Fruit fly (Drosophila melanogaster) whole organism, embryonic: ENCODE results near the gene CG31321.

Experiments
- CG15011 ChIP-seq: fragments of 200-800 bp; sonication (Bioruptor generic); optimal IDR thresholded peaks from 3 replicates; lab custom pipeline; 2018; ENCODE audit warnings: missing biosample characterization, mild to moderate bottlenecking, missing genetic modification characterization
- CG2202 ChIP-seq: fragments of 200-800 bp; sonication (Bioruptor generic); optimal IDR thresholded peaks from 2 replicates; lab custom pipeline; 2018; ENCODE audit warnings: missing biosample characterization, mild to moderate bottlenecking, missing genetic modification characterization
- CG33213 ChIP-seq: fragments of 200-800 bp; sonication (Bioruptor generic); optimal IDR thresholded peaks from 3 replicates; lab custom pipeline; 2016; ENCODE audit warnings: missing biosample characterization, missing genetic modification characterization
- CG3995 ChIP-seq: fragments of 200-800 bp; sonication (Bioruptor generic); optimal IDR thresholded peaks from 3 replicates; lab custom pipeline; 2016; ENCODE audit warnings: missing biosample characterization, missing genetic modification characterization
- Fer3 ChIP-seq: fragments of 200-800 bp; sonication (Bioruptor generic); optimal IDR thresholded peaks from 2 replicates; lab custom pipeline; 2018; ENCODE audit warnings: missing biosample characterization, mild to moderate bottlenecking, missing genetic modification characterization, moderate library complexity
- Gug ChIP-seq: fragments of 200-800 bp; sonication (Bioruptor generic); IDR thresholded peaks from 4 replicates; pipeline ENCODE4 v1.3.6; 2022; ENCODE audit warnings: missing biosample characterization, missing genetic modification characterization
- HLH3B ChIP-seq: fragments of 200-800 bp; sonication (Bioruptor generic); IDR thresholded peaks from 2 replicates; pipeline ENCODE4 v1.3.6; 2022; ENCODE audit warnings: missing biosample characterization, missing genetic modification characterization
- Lpt ChIP-seq: fragments of >200 bp; optimal IDR thresholded peaks from 2 replicates; lab custom pipeline; 2018; ENCODE audit warnings: missing biosample characterization, missing genetic modification characterization
- ara ChIP-seq: fragments of 200-800 bp; sonication (Bioruptor generic); IDR thresholded peaks from 2 replicates; pipeline ENCODE4 v1.3.6; 2022; ENCODE audit warnings: missing biosample characterization, missing genetic modification characterization
- ind ChIP-seq: fragments of 200-800 bp; sonication (Bioruptor generic); optimal IDR thresholded peaks from 3 replicates; lab custom pipeline; 2016; ENCODE audit warnings: missing biosample characterization, missing genetic modification characterization
- pb ChIP-seq: fragments of 200-800 bp; sonication (Bioruptor generic); optimal IDR thresholded peaks from 3 replicates; lab custom pipeline; 2016; ENCODE audit warnings: missing biosample characterization, missing genetic modification characterization

- TF ChIP-seq Lpt (GFP tag; lab: Kevin White, UChicago) (no peak), CG3995 (GFP tag; lab: Kevin White, UChicago) (no peak), Fer3 (tag; lab: Kevin White, UChicago) (no peak), CG15011 (GFP tag; lab: Kevin White, UChicago) (no peak), CG2202 (tag; lab: Kevin White, UChicago) (no peak), HLH3B (GFP tag; lab: Robert Waterston, UW) (no peak), ind (GFP tag; lab: Kevin White, UChicago) (no peak), Gug (no peak), pb (no peak), CG33213 (no peak), ara (GFP tag; lab: Robert Waterston, UW) (no peak)
Measured at dm6 chr3R:14344767-14345166, 34.6 kb downstream of the CG31321 start.
